Fruit fly (Drosophila melanogaster) whole organism, prepupa: ENCODE results near the gene CG10973.

Source experiments
- Blimp-1 ChIP-seq: fragments of 200-800 bp; sonication (Bioruptor generic); optimal IDR thresholded peaks from 3 replicates; lab custom pipeline; 2017; ENCODE audit warnings: missing biosample characterization, missing genetic modification characterization, mild to moderate bottlenecking, moderate library complexity, missing genetic modification reagents
- CG10631 ChIP-seq: fragments of 200-800 bp; sonication (Bioruptor generic); optimal IDR thresholded peaks from 2 replicates; lab custom pipeline; 2016; ENCODE audit warnings: missing biosample characterization, missing genetic modification characterization
- CG10669 ChIP-seq: fragments of 200-800 bp; sonication (Bioruptor generic); optimal IDR thresholded peaks from 3 replicates; lab custom pipeline; 2018; ENCODE audit warnings: missing biosample characterization, mild to moderate bottlenecking, missing genetic modification characterization, moderate library complexity
- CG15336 ChIP-seq: fragments of 200-800 bp; sonication (Bioruptor generic); IDR thresholded peaks from 2 replicates; pipeline ENCODE4 v1.3.6; 2022; ENCODE audit warnings: missing biosample characterization, missing genetic modification characterization
- CG1621 ChIP-seq: fragments of 200-800 bp; sonication (Bioruptor generic); optimal IDR thresholded peaks from 3 replicates; lab custom pipeline; 2018; ENCODE audit warnings: missing biosample characterization, mild to moderate bottlenecking, missing genetic modification characterization
- CG16779 ChIP-seq: fragments of 200-800 bp; sonication (Bioruptor generic); optimal IDR thresholded peaks from 3 replicates; lab custom pipeline; 2017; ENCODE audit warnings: missing biosample characterization, mild to moderate bottlenecking, missing genetic modification characterization
- CG31627 ChIP-seq: fragments of 200-800 bp; sonication (Bioruptor generic); optimal IDR thresholded peaks from 3 replicates; lab custom pipeline; 2016; ENCODE audit warnings: missing biosample characterization, missing genetic modification characterization
- CG32006 ChIP-seq: fragments of 200-800 bp; sonication (Bioruptor generic); optimal IDR thresholded peaks from 3 replicates; lab custom pipeline; 2017; ENCODE audit warnings: missing biosample characterization, mild to moderate bottlenecking, missing genetic modification characterization
- CG3919 ChIP-seq: fragments of 200-800 bp; sonication (Bioruptor generic); optimal IDR thresholded peaks from 3 replicates; lab custom pipeline; 2016; ENCODE audit warnings: missing biosample characterization, missing genetic modification characterization
- CG6276 ChIP-seq: fragments of 200-800 bp; sonication (Bioruptor generic); optimal IDR thresholded peaks from 2 replicates; lab custom pipeline; 2017; ENCODE audit warnings: missing biosample characterization, mild to moderate bottlenecking, missing genetic modification characterization
- CG6792 ChIP-seq: fragments of 200-800 bp; sonication (Bioruptor generic); optimal IDR thresholded peaks from 3 replicates; lab custom pipeline; 2016; ENCODE audit warnings: missing biosample characterization, missing genetic modification characterization
- CG6854 ChIP-seq: fragments of 200-800 bp; sonication (Bioruptor generic); optimal IDR thresholded peaks from 2 replicates; lab custom pipeline; 2017; ENCODE audit warnings: missing biosample characterization, mild to moderate bottlenecking, missing genetic modification characterization
- CG7368 ChIP-seq: fragments of 200-800 bp; sonication (Bioruptor generic); optimal IDR thresholded peaks from 3 replicates; lab custom pipeline; 2016; ENCODE audit warnings: missing biosample characterization, missing genetic modification characterization
- CG8119 ChIP-seq: fragments of 200-800 bp; sonication (Bioruptor generic); IDR thresholded peaks from 3 replicates; pipeline ENCODE4 v1.3.6; 2022; ENCODE audit warnings: missing biosample characterization, missing genetic modification characterization
- CG8319 ChIP-seq: fragments of 200-800 bp; sonication (Bioruptor generic); optimal IDR thresholded peaks from 3 replicates; lab custom pipeline; 2016; ENCODE audit warnings: missing biosample characterization, missing genetic modification characterization
- CG8632 ChIP-seq: fragments of 200-800 bp; sonication (Bioruptor generic); optimal IDR thresholded peaks from 3 replicates; lab custom pipeline; 2016; ENCODE audit warnings: missing biosample characterization, missing genetic modification characterization
- CG9139 ChIP-seq: fragments of 200-800 bp; sonication (Bioruptor generic); optimal IDR thresholded peaks from 3 replicates; lab custom pipeline; 2017; ENCODE audit warnings: missing biosample characterization, mild to moderate bottlenecking, missing genetic modification characterization
- Eip78C ChIP-seq: fragments of 200-800 bp; sonication (Bioruptor generic); peaks from one replicate; lab custom pipeline; 2016; ENCODE audit warnings: missing biosample characterization, missing genetic modification characterization
- Eip93F ChIP-seq: fragments of 200-800 bp; sonication (Bioruptor generic); optimal IDR thresholded peaks from 2 replicates; lab custom pipeline; 2016; ENCODE audit warnings: missing biosample characterization, mild to moderate bottlenecking, missing genetic modification characterization
- Ets21C ChIP-seq: fragments of 200-800 bp; sonication (Bioruptor generic); optimal IDR thresholded peaks from 3 replicates; lab custom pipeline; 2016; ENCODE audit warnings: missing biosample characterization, missing genetic modification characterization
- Ets96B ChIP-seq: fragments of 200-800 bp; optimal IDR thresholded peaks from 2 replicates; lab custom pipeline; 2019; ENCODE audit warnings: missing biosample characterization, mild to moderate bottlenecking, missing genetic modification characterization, moderate library complexity
- Hr39 ChIP-seq: fragments of 200-800 bp; sonication (Bioruptor generic); optimal IDR thresholded peaks from 2 replicates; lab custom pipeline; 2016; ENCODE audit warnings: missing biosample characterization, missing genetic modification characterization
- Hr4 ChIP-seq: fragments of 200-800 bp; sonication (Bioruptor generic); optimal IDR thresholded peaks from 3 replicates; lab custom pipeline; 2016; ENCODE audit warnings: missing biosample characterization, missing genetic modification characterization
- Met ChIP-seq: fragments of 200-800 bp; sonication (Bioruptor generic); optimal IDR thresholded peaks from 3 replicates; lab custom pipeline; 2016; ENCODE audit warnings: missing biosample characterization, missing genetic modification characterization
- Smox ChIP-seq: fragments of 200-800 bp; sonication (Bioruptor generic); optimal IDR thresholded peaks from 3 replicates; lab custom pipeline; 2016; ENCODE audit warnings: missing biosample characterization, missing genetic modification characterization
- Sox102F ChIP-seq: fragments of 200-800 bp; sonication (Bioruptor generic); optimal IDR thresholded peaks from 2 replicates; lab custom pipeline; 2016; ENCODE audit warnings: missing biosample characterization, mild to moderate bottlenecking, missing genetic modification characterization
- Sox14 ChIP-seq: fragments of 200-800 bp; sonication (Bioruptor generic); optimal IDR thresholded peaks from 3 replicates; lab custom pipeline; 2016; ENCODE audit warnings: missing biosample characterization, missing genetic modification characterization
- Sox15 ChIP-seq: fragments of 200-800 bp; sonication (Bioruptor generic); optimal IDR thresholded peaks from 3 replicates; lab custom pipeline; 2016; ENCODE audit warnings: missing biosample characterization, missing genetic modification characterization
- achi ChIP-seq: fragments of 200-800 bp; sonication (Bioruptor generic); optimal IDR thresholded peaks from 3 replicates; lab custom pipeline; 2016; ENCODE audit warnings: missing biosample characterization, missing genetic modification characterization
- dsx ChIP-seq: fragments of 200-800 bp; optimal IDR thresholded peaks from 3 replicates; lab custom pipeline; 2019; ENCODE audit warnings: missing biosample characterization, mild to moderate bottlenecking, missing genetic modification characterization, moderate library complexity; ENCODE audit not compliant: poor library complexity, severe bottlenecking
- esn ChIP-seq: fragments of 200-800 bp; sonication (Bioruptor generic); optimal IDR thresholded peaks from 2 replicates; lab custom pipeline; 2016; ENCODE audit warnings: missing biosample characterization, mild to moderate bottlenecking, missing genetic modification characterization, moderate library complexity
- fd59A ChIP-seq: fragments of 200-800 bp; sonication (Bioruptor generic); optimal IDR thresholded peaks from 2 replicates; lab custom pipeline; 2017; ENCODE audit warnings: missing biosample characterization, mild to moderate bottlenecking, missing genetic modification characterization, missing genetic modification reagents
- fkh ChIP-seq: fragments of 200-800 bp; sonication (Bioruptor generic); optimal IDR thresholded peaks from 3 replicates; lab custom pipeline; 2017; ENCODE audit warnings: missing biosample characterization, mild to moderate bottlenecking, missing genetic modification characterization, moderate library complexity
- lz ChIP-seq: fragments of 200-800 bp; sonication (Bioruptor generic); optimal IDR thresholded peaks from 3 replicates; lab custom pipeline; 2016; ENCODE audit warnings: missing biosample characterization, missing genetic modification characterization
- spab ChIP-seq: fragments of 200-800 bp; sonication (Bioruptor generic); optimal IDR thresholded peaks from 2 replicates; lab custom pipeline; 2017; ENCODE audit warnings: missing biosample characterization, mild to moderate bottlenecking, missing genetic modification characterization, missing genetic modification reagents
- svp ChIP-seq: fragments of 200-800 bp; sonication (Bioruptor generic); peaks from one replicate; lab custom pipeline; 2016; ENCODE audit warnings: missing biosample characterization, missing genetic modification characterization
- topi ChIP-seq: fragments of 200-800 bp; sonication (Bioruptor generic); optimal IDR thresholded peaks from 3 replicates; lab custom pipeline; 2016; ENCODE audit warnings: missing biosample characterization, missing genetic modification characterization
- vri ChIP-seq: fragments of 200-800 bp; sonication (Bioruptor generic); optimal IDR thresholded peaks from 3 replicates; lab custom pipeline; 2016; ENCODE audit warnings: missing biosample characterization, mild to moderate bottlenecking, missing genetic modification characterization

CG10973 gene

DNA sequence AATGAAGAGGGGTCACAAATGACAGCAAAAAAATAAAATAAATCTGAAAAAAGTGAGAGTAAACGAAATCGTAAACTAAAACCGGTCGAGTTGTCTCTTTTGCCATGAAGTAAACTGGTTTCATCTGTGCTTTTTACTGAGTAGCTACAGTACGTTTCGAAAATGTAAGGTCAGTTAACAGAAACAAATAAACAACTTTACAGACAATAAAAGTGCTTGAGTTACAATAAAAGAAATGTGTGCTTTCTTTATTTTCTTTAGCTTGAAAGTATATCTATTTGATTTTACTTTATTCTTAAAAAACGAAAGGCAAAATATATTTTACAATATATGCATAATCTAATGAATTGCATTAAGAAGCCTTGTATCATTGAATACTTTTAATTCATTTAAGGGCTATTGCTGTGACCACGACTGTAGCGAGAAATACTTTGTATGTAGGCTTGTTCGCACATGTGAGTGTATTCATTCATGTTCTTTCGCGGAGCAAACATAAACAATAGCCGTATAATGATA, 38.4 kb upstream of the CG10973 start (continued):
- peak; percentile 86 for TF ChIP-seq CG6276 (GFP tag; lab: Kevin White, UChicago)
- peak; percentile 79 for TF ChIP-seq Hr4
- peak; percentile 55 for TF ChIP-seq Sox15 (GFP tag; lab: Kevin White, UChicago)
- TF ChIP-seq fd59A (GFP tag; lab: Kevin White, UChicago) = peak; percentile 68
- TF ChIP-seq Eip78C (GFP tag; lab: Kevin White, UChicago) = peak; percentile 99
- TF ChIP-seq CG10631 = peak; percentile 77
- TF ChIP-seq CG32006 (GFP tag; lab: Kevin White, UChicago) = peak; percentile 87
- peak; percentile 88 for TF ChIP-seq lz (GFP tag; lab: Kevin White, UChicago)
- TF ChIP-seq CG16779 (tag; lab: Kevin White, UChicago) = peak; percentile 83

DNA sequence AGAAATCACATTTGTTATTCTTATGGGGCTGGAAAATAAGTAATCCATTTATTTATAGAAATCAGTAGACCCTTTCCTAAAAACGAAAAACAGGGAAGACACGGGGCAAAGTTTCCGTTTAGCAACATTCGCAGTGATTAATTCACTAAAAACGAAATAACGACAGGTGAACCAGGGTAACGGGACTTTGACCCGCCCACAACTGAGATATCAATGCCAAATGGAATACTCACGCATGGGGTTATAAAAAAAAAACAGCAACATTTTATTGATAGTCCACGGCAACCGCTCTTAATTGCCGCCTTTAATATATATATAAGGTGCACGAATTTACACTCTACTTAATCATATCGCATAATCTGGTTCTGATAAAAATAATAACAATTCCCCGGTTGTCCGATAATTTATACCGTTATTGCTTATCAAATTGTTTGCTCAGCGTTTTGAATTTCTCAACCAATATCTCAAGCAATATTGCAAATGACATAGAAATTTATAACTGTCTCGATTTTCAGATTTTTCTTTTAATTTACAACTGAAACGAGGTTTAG, 37.2 kb upstream of the CG10973 start:
- peak; percentile 46 for TF ChIP-seq Eip93F
- TF ChIP-seq esn (GFP tag; lab: Kevin White, UChicago) = no peak
- peak; percentile 10 for TF ChIP-seq Eip78C (GFP tag; lab: Kevin White, UChicago)
- peak; percentile 36 for TF ChIP-seq svp (GFP tag; lab: Kevin White, UChicago)
- TF ChIP-seq fd59A (GFP tag; lab: Kevin White, UChicago) = no peak
- no peak for TF ChIP-seq CG6792
- TF ChIP-seq spab = no peak
- no peak for TF ChIP-seq achi (GFP tag; lab: Kevin White, UChicago)
- TF ChIP-seq CG7368 (GFP tag; lab: Kevin White, UChicago) = no peak
- TF ChIP-seq Ets96B (tag; lab: Kevin White, UChicago) = no peak
- peak; percentile 7 for TF ChIP-seq vri (GFP tag; lab: Kevin White, UChicago)
- no peak for TF ChIP-seq Ets21C (GFP tag; lab: Kevin White, UChicago)
- no peak for TF ChIP-seq CG8632
- no peak for TF ChIP-seq CG1621
- TF ChIP-seq Blimp-1 = no peak
- no peak for TF ChIP-seq Sox15 (GFP tag; lab: Kevin White, UChicago)
- no peak for TF ChIP-seq Hr39 (GFP tag; lab: Kevin White, UChicago)
- TF ChIP-seq, all 60 proteins: peak for 4

DNA sequence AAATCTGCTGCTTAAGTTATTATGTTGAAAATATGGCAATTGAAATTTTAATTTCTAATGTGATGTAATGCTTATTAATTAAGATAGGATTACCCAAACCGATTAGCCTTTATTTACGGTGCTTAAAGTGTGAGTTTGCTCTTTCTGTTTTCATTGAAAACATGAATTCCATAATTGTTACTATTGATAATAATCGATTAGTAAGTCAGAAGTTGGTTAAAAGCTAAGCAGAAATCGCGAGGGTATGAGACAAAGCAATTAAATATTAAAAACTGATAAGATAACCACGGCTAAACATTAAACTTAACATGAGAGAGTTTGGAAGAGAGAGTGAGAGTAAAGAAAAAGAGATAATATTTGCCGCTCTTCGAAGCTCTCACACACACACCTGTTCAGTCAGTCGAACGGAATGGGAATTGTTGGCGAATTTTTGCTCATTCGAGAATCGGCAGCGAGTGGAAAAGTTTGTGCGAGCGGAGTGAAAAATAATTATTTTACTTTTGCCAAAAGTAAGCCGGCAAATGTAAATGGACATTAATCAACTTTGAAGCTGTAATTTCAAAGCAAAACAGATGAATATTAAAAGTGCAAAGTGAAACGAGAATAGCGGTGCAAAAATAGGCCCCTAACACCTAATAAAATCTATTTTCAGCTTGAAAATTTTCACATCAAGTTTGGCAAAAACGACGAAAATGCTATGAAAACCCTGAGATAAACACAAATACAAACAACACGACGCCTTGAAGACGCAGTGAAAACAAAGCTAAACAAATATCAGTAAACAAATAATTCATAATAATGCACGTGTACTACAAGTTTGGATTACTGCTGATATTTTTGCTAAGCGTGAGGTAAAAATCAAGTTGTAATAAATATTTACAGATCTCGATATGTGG, 36.5 kb upstream of the CG10973 start:
- TF ChIP-seq vri (GFP tag; lab: Kevin White, UChicago) (peak; percentile 14), CG8119 (GFP tag; lab: Robert Waterston, UW) (no peak), CG6854 (GFP tag; lab: Kevin White, UChicago) (peak; percentile 34), CG10669 (no peak), svp (GFP tag; lab: Kevin White, UChicago) (peak; percentile 40), dsx (peak; percentile 34), CG8632 (no peak), CG6792 (no peak), CG9139 (peak; percentile 14), Eip78C (GFP tag; lab: Kevin White, UChicago) (peak; percentile 77), CG31627 (GFP tag; lab: Kevin White, UChicago) (no peak), fkh (GFP tag; lab: Kevin White, UChicago) (peak; percentile 11), CG8319 (GFP tag; lab: Kevin White, UChicago) (no peak)
- TF ChIP-seq, all 60 proteins: peak for 7

DNA sequence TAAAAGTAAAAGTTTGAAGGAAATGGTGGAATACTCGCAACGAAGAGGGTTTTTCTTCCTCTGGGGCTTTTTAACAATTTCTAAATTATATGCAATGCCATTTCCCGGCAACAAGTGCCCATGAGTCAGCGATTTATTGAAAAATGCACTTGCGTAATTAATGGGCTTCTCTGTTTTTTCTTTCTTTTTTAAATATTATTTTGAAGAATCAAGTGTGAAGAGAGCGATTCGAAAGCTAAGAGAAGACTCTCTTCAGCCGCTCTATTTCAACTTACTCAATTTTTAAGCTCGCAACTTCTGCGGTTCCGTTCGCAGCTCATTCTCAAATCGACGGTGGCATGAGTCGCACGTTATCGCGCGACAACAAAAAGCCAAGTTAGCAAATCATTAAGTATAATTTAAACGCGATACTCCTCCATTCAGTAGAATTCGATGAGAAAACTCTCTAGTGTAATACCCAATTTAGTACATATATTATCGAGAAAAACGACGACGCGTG, 35.4 kb upstream of the CG10973 start, which contains the start of gene CG42709:
CG42709 (plus strand) TSS at position 318 of the 499 bp plus-strand sequence.
- TF ChIP-seq vri (GFP tag; lab: Kevin White, UChicago) (peak; percentile 79), Eip78C (GFP tag; lab: Kevin White, UChicago) (peak; percentile 76), topi (no peak), Sox14 (peak; percentile 15), CG15336 (peak; percentile 37; the same call in 1 of the 2 replicates), Met (peak; percentile 15), Smox (no peak), Blimp-1 (peak; percentile 45), Sox102F (GFP tag; lab: Kevin White, UChicago) (peak; percentile 20), svp (GFP tag; lab: Kevin White, UChicago) (peak; percentile 92), spab (no peak), CG3919 (GFP tag; lab: Kevin White, UChicago) (no peak), CG6854 (GFP tag; lab: Kevin White, UChicago) (peak; percentile 57), CG1621 (no peak)
